Fruit fly (Drosophila melanogaster) whole organism, embryonic: ENCODE data around the gene PIP82.

ENCODE experiments used
- Adf1 ChIP-seq: fragments of 200-800 bp; sonication (Bioruptor generic); IDR thresholded peaks from 2 replicates; pipeline ENCODE4 v1.3.6; 2022; ENCODE audit warnings: missing biosample characterization, missing genetic modification characterization
- Antp ChIP-seq: fragments of 200-800 bp; sonication (Bioruptor generic); optimal IDR thresholded peaks from 3 replicates; lab custom pipeline; 2016; ENCODE audit warnings: missing biosample characterization, missing genetic modification characterization
- Atf-2 ChIP-seq: fragments of 200-800 bp; sonication (Bioruptor generic); optimal IDR thresholded peaks from 2 replicates; lab custom pipeline; 2016; ENCODE audit warnings: missing biosample characterization, missing genetic modification characterization
- CG10274 ChIP-seq: fragments of 200-800 bp; sonication (Bioruptor generic); optimal IDR thresholded peaks from 3 replicates; lab custom pipeline; 2017; ENCODE audit warnings: missing biosample characterization, mild to moderate bottlenecking, missing genetic modification characterization
- CG10979 ChIP-seq: fragments of 200-800 bp; sonication (Bioruptor generic); optimal IDR thresholded peaks from 2 replicates; lab custom pipeline; 2018; ENCODE audit warnings: missing biosample characterization, mild to moderate bottlenecking, missing genetic modification characterization, moderate library complexity
- CG12155 ChIP-seq: fragments of 200-800 bp; sonication (Bioruptor generic); optimal IDR thresholded peaks from 3 replicates; lab custom pipeline; 2016; ENCODE audit warnings: missing biosample characterization, missing genetic modification characterization
- CG15073 ChIP-seq: fragments of 200-800 bp; sonication (Bioruptor generic); optimal IDR thresholded peaks from 2 replicates; lab custom pipeline; 2016; ENCODE audit warnings: missing biosample characterization, missing genetic modification characterization
- CG15601 ChIP-seq: fragments of 200-800 bp; sonication (Bioruptor generic); optimal IDR thresholded peaks from 3 replicates; lab custom pipeline; 2019; ENCODE audit warnings: missing biosample characterization, mild to moderate bottlenecking, missing genetic modification characterization, moderate library complexity
- CG1603 ChIP-seq: fragments of 200-800 bp; sonication (Bioruptor generic); optimal IDR thresholded peaks from 2 replicates; lab custom pipeline; 2019; ENCODE audit warnings: missing biosample characterization, mild to moderate bottlenecking, missing genetic modification characterization, moderate library complexity
- CG2678 ChIP-seq: fragments of 200-800 bp; sonication (Bioruptor generic); optimal IDR thresholded peaks from 3 replicates; lab custom pipeline; 2019; ENCODE audit warnings: missing biosample characterization, mild to moderate bottlenecking, missing genetic modification characterization, moderate library complexity
- CG2712 ChIP-seq: fragments of 200-800 bp; optimal IDR thresholded peaks from 3 replicates; lab custom pipeline; 2019; ENCODE audit warnings: missing biosample characterization, mild to moderate bottlenecking, missing genetic modification characterization, moderate library complexity
- CG31388 ChIP-seq: fragments of 200-800 bp; sonication (Bioruptor generic); optimal IDR thresholded peaks from 2 replicates; lab custom pipeline; 2016; ENCODE audit warnings: missing biosample characterization, missing genetic modification characterization
- CG4360 ChIP-seq: fragments of 200-800 bp; sonication (Bioruptor generic); IDR thresholded peaks from 2 replicates; pipeline ENCODE4 v1.3.6; 2022; ENCODE audit warnings: missing biosample characterization, missing genetic modification characterization
- CG4820 ChIP-seq: fragments of 200-800 bp; sonication (Bioruptor generic); optimal IDR thresholded peaks from 3 replicates; lab custom pipeline; 2016; ENCODE audit warnings: missing biosample characterization, missing genetic modification characterization
- CG8089 ChIP-seq: fragments of 200-800 bp; sonication (Bioruptor generic); optimal IDR thresholded peaks from 3 replicates; lab custom pipeline; 2016; ENCODE audit warnings: missing biosample characterization, missing genetic modification characterization
- CG8944 ChIP-seq: fragments of 200-800 bp; sonication (Bioruptor generic); optimal IDR thresholded peaks from 3 replicates; lab custom pipeline; 2016; ENCODE audit warnings: missing biosample characterization, missing genetic modification characterization
- CG9215 ChIP-seq: fragments of 200-800 bp; sonication (Bioruptor generic); IDR thresholded peaks from 2 replicates; pipeline ENCODE4 v1.3.6; 2022; ENCODE audit warnings: missing biosample characterization, missing genetic modification characterization
- Dfd ChIP-seq, 2 experiments: fragments of >200 bp; optimal IDR thresholded peaks; 2 replicates each; lab custom pipeline; 2017; ENCODE audit warnings: missing biosample characterization in 2 of 2, missing genetic modification characterization in 2 of 2
- Dip2 ChIP-seq: fragments of 200-800 bp; sonication (Bioruptor generic); IDR thresholded peaks from 2 replicates; pipeline ENCODE4 v1.3.6; 2022; ENCODE audit warnings: missing biosample characterization, missing genetic modification characterization
- Ets65A ChIP-seq: fragments of 200-800 bp; sonication (Bioruptor generic); peaks from one replicate; lab custom pipeline; 2016; ENCODE audit warnings: missing biosample characterization, missing genetic modification characterization
- Hr51 ChIP-seq, 2 experiments: fragments of 200-800 bp; sonication (Bioruptor generic); optimal IDR thresholded peaks; 2 replicates in 1 of 2; 3 replicates in 1 of 2; lab custom pipeline; 2016 to 2018; ENCODE audit warnings: missing biosample characterization in 2 of 2, missing genetic modification characterization in 2 of 2, mild to moderate bottlenecking in 1 of 2, moderate library complexity in 1 of 2
- Max ChIP-seq: fragments of 200-800 bp; sonication (Bioruptor generic); optimal IDR thresholded peaks from 2 replicates; lab custom pipeline; 2016; ENCODE audit warnings: missing biosample characterization, mild to moderate bottlenecking, missing genetic modification characterization
- Med ChIP-seq: fragments of 200-800 bp; sonication (Bioruptor generic); peaks from one replicate; lab custom pipeline; 2016; ENCODE audit warnings: missing biosample characterization, missing genetic modification characterization, mild to moderate bottlenecking, inconsistent platforms, moderate library complexity
- Rfx ChIP-seq: fragments of 200-800 bp; sonication (Bioruptor generic); IDR thresholded peaks from 2 replicates; pipeline ENCODE4 v1.3.6; 2022; ENCODE audit warnings: missing biosample characterization, missing genetic modification characterization
- Spps ChIP-seq: fragments of 200-800 bp; sonication (Bioruptor generic); optimal IDR thresholded peaks from 2 replicates; lab custom pipeline; 2018; ENCODE audit warnings: missing biosample characterization, mild to moderate bottlenecking, missing genetic modification characterization
- Ssrp ChIP-seq: fragments of 200-800 bp; sonication (Bioruptor generic); optimal IDR thresholded peaks from 2 replicates; lab custom pipeline; 2018; ENCODE audit warnings: missing biosample characterization, mild to moderate bottlenecking, missing genetic modification characterization, moderate library complexity
- Xbp1 ChIP-seq: fragments of 200-800 bp; sonication (Bioruptor generic); optimal IDR thresholded peaks from 3 replicates; lab custom pipeline; 2016; ENCODE audit warnings: missing biosample characterization, mild to moderate bottlenecking, missing genetic modification characterization
- bsh ChIP-seq, 2 experiments: fragments of 200-800 bp; sonication (Bioruptor generic); optimal IDR thresholded peaks; 2 replicates each; lab custom pipeline; 2017 to 2018; ENCODE audit warnings: mild to moderate bottlenecking in 2 of 2, missing biosample characterization in 2 of 2, missing genetic modification characterization in 2 of 2, moderate library complexity in 1 of 2
- chif ChIP-seq, 2 experiments: fragments of 200-800 bp; sonication (Bioruptor generic); optimal IDR thresholded peaks; 3 replicates each; lab custom pipeline; 2016; ENCODE audit warnings: missing biosample characterization in 2 of 2, missing genetic modification characterization in 2 of 2
- chn ChIP-seq: fragments of 200-800 bp; sonication (Bioruptor generic); optimal IDR thresholded peaks from 2 replicates; lab custom pipeline; 2016; ENCODE audit warnings: missing biosample characterization, missing genetic modification characterization
- dmrt99B ChIP-seq: fragments of 200-800 bp; sonication (Bioruptor generic); optimal IDR thresholded peaks from 2 replicates; lab custom pipeline; 2018; ENCODE audit warnings: missing biosample characterization, mild to moderate bottlenecking, missing genetic modification characterization, moderate library complexity
- emc ChIP-seq: fragments of 200-800 bp; sonication (Bioruptor generic); optimal IDR thresholded peaks from 2 replicates; lab custom pipeline; 2016; ENCODE audit warnings: missing biosample characterization, missing genetic modification characterization
- eve ChIP-seq, 2 experiments: fragments of >200 bp; optimal IDR thresholded peaks; 2 replicates each; lab custom pipeline; 2017; ENCODE audit warnings: missing biosample characterization in 2 of 2, missing genetic modification characterization in 2 of 2
- ewg ChIP-seq: fragments of 200-800 bp; sonication (Bioruptor generic); optimal IDR thresholded peaks from 3 replicates; lab custom pipeline; 2017; ENCODE audit warnings: mild to moderate bottlenecking, missing biosample characterization, missing genetic modification reagents, missing genetic modification characterization
- fu2 ChIP-seq: fragments of 200-800 bp; sonication (Bioruptor generic); optimal IDR thresholded peaks from 2 replicates; lab custom pipeline; 2016; ENCODE audit warnings: missing biosample characterization, missing genetic modification characterization
- grau ChIP-seq: fragments of 200-800 bp; optimal IDR thresholded peaks from 3 replicates; lab custom pipeline; 2019; ENCODE audit warnings: missing biosample characterization, mild to moderate bottlenecking, missing genetic modification characterization, moderate library complexity
- ind ChIP-seq: fragments of 200-800 bp; sonication (Bioruptor generic); optimal IDR thresholded peaks from 3 replicates; lab custom pipeline; 2016; ENCODE audit warnings: missing biosample characterization, missing genetic modification characterization
- lab ChIP-seq: fragments of 200-800 bp; sonication (Bioruptor generic); optimal IDR thresholded peaks from 3 replicates; lab custom pipeline; 2017; ENCODE audit warnings: missing biosample characterization, missing genetic modification characterization, mild to moderate bottlenecking, moderate library complexity, missing genetic modification reagents
- lola ChIP-seq, 3 experiments: fragments of >200 bp in 2 of 3; fragments of 200-800 bp in 1 of 3; sonication (Bioruptor generic) in 1 of 3; optimal IDR thresholded peaks; 2 replicates each; lab custom pipeline; 2017 to 2019; ENCODE audit warnings: missing biosample characterization in 3 of 3, missing genetic modification characterization in 3 of 3, mild to moderate bottlenecking in 1 of 3, moderate library complexity in 1 of 3
- mam ChIP-seq: fragments of 200-800 bp; sonication (Bioruptor generic); optimal IDR thresholded peaks from 3 replicates; lab custom pipeline; 2016; ENCODE audit warnings: missing biosample characterization, missing genetic modification characterization
- nom ChIP-seq: fragments of 200-800 bp; sonication (Bioruptor generic); optimal IDR thresholded peaks from 2 replicates; lab custom pipeline; 2017; ENCODE audit warnings: missing biosample characterization, missing genetic modification characterization, mild to moderate bottlenecking, moderate library complexity, missing genetic modification reagents
- p53 ChIP-seq: fragments of 200-800 bp; sonication (Bioruptor generic); optimal IDR thresholded peaks from 2 replicates; lab custom pipeline; 2016; ENCODE audit warnings: missing biosample characterization, missing genetic modification characterization
- pita ChIP-seq: fragments of 200-800 bp; sonication (Bioruptor generic); optimal IDR thresholded peaks from 2 replicates; lab custom pipeline; 2017; ENCODE audit warnings: missing biosample characterization, mild to moderate bottlenecking, missing genetic modification characterization
- sens ChIP-seq: fragments of 200-800 bp; sonication (Bioruptor generic); peaks from one replicate; lab custom pipeline; 2016; ENCODE audit warnings: missing biosample characterization, missing genetic modification characterization
- slp2 ChIP-seq: fragments of 200-800 bp; sonication (Bioruptor generic); optimal IDR thresholded peaks from 2 replicates; lab custom pipeline; 2016; ENCODE audit warnings: missing biosample characterization, missing genetic modification characterization
- tin ChIP-seq: fragments of 200-800 bp; sonication (Bioruptor generic); optimal IDR thresholded peaks from 3 replicates; lab custom pipeline; 2016; ENCODE audit warnings: missing biosample characterization, missing genetic modification characterization
- trh ChIP-seq: fragments of 200-800 bp; sonication (Bioruptor generic); optimal IDR thresholded peaks from 2 replicates; lab custom pipeline; 2016; ENCODE audit warnings: missing biosample characterization, missing genetic modification characterization
- ttk ChIP-seq: fragments of 200-800 bp; sonication (Bioruptor generic); IDR thresholded peaks from 2 replicates; pipeline ENCODE4 v2.1.2; 2022; ENCODE audit warnings: missing biosample characterization, missing genetic modification characterization
- unpg ChIP-seq: fragments of 200-800 bp; sonication (Bioruptor generic); optimal IDR thresholded peaks from 3 replicates; lab custom pipeline; 2018; ENCODE audit warnings: missing biosample characterization, mild to moderate bottlenecking, missing genetic modification characterization, moderate library complexity
- vfl ChIP-seq: fragments of 200-800 bp; sonication (Bioruptor generic); optimal IDR thresholded peaks from 2 replicates; lab custom pipeline; 2016; ENCODE audit warnings: missing biosample characterization, missing genetic modification characterization

PIP82 gene

DNA sequence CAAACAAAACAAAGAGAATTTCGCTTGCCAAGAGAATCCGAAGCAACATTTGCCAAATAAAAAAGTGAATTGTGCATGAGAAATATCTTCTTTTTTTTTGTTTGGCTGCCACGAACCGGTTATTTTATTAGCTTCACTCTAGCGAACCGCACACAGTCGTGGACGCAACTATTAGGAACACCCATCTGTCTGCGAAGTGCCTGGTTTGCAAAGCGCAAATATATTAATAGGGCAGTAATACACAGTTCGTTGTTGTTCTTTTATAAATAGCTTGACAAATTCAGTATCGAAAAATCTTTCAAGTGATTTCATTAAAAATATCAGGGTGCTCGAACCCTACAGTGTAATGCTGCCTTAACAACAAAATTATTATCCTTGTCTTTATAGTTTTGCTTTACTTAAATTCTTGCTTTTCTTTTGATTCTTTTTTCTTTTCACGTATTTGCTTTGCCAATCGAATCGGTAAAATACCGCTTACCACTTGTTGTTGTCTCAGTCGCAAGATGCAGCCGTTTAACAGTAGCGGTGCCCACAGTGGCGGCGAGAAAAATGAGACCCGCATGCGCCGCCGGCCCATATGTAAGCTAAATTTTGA lies 37.9 kb downstream of the PIP82 start (continued):
- peak in 1 of 2 experiments; percentile 46 for TF ChIP-seq Hr51 (GFP tag; optimal IDR thresholded peaks at IDR 0.05; lab: Kevin White, UChicago)
- TF ChIP-seq CG2678 (tag; lab: Kevin White, UChicago), result peak; percentile 14
- peak; percentile 16 for TF ChIP-seq CG8944 (GFP tag; lab: Kevin White, UChicago)
- no peak for TF ChIP-seq Dfd (GFP tag; optimal IDR thresholded peaks at IDR 0.05; lab: Kevin White, UChicago)
- 0 out of 2 replicates have a peak, but pooled peaks have one; percentile 19 for TF ChIP-seq CG9215
- peak; percentile 16 for TF ChIP-seq grau (tag; lab: Kevin White, UChicago)
- TF ChIP-seq CG10274 (GFP tag; lab: Kevin White, UChicago), result peak; percentile 7
- TF ChIP-seq sens (GFP tag; lab: Kevin White, UChicago), result peak; percentile 83
- TF ChIP-seq Adf1, result no peak
- TF ChIP-seq Atf-2 (GFP tag; lab: Kevin White, UChicago), result peak; percentile 28
- TF ChIP-seq ttk (GFP tag; lab: Robert Waterston, UW), result no peak
- no peak for TF ChIP-seq p53 (GFP tag; lab: Kevin White, UChicago)
- peak; percentile 32 for TF ChIP-seq ind (GFP tag; lab: Kevin White, UChicago)
- peak; percentile 28 for TF ChIP-seq nom (GFP tag; lab: Kevin White, UChicago)
- peak; percentile 17 for TF ChIP-seq chn (GFP tag; lab: Kevin White, UChicago)
- peak; percentile 30 for TF ChIP-seq mam (GFP tag; lab: Kevin White, UChicago)
- TF ChIP-seq dmrt99B (tag; lab: Kevin White, UChicago), result peak; percentile 33
- peak; percentile 52 for TF ChIP-seq Xbp1 (GFP tag; lab: Kevin White, UChicago)
- peak; percentile 14 for TF ChIP-seq CG10979 (tag; lab: Kevin White, UChicago)
- TF ChIP-seq pita (GFP tag; lab: Kevin White, UChicago), result no peak
- peak; percentile 16 for TF ChIP-seq CG2712
- TF ChIP-seq lab (GFP tag; lab: Kevin White, UChicago), result peak; percentile 14
- no peak for TF ChIP-seq vfl (GFP tag; lab: Kevin White, UChicago)
- peak; percentile 34; the same call in 1 of the 2 replicates for TF ChIP-seq Rfx (GFP tag; lab: Robert Waterston, UW)
- no peak for TF ChIP-seq ewg (GFP tag; lab: Kevin White, UChicago)
- no peak for TF ChIP-seq Spps (tag; lab: Kevin White, UChicago)
- no peak for TF ChIP-seq Max (GFP tag; lab: Kevin White, UChicago)
- no peak for TF ChIP-seq Ssrp (tag; lab: Kevin White, UChicago)
- TF ChIP-seq CG31388 (GFP tag; lab: Kevin White, UChicago), result no peak
- peak; percentile 44 for TF ChIP-seq Antp
- peak; percentile 30 for TF ChIP-seq CG8089 (GFP tag; lab: Kevin White, UChicago)
- TF ChIP-seq emc (GFP tag; lab: Kevin White, UChicago), result no peak
- no peak for TF ChIP-seq Dip2
- 0 out of 2 replicates have a peak, but pooled peaks have one; percentile 12 for TF ChIP-seq CG4360 (GFP tag; lab: Robert Waterston, UW)
- peak; percentile 91 for TF ChIP-seq Ets65A (GFP tag; lab: Kevin White, UChicago)
- TF ChIP-seq trh, result no peak
- TF ChIP-seq fu2 (GFP tag; lab: Kevin White, UChicago), result peak; percentile 14
- peak in 1 of 2 experiments; percentile 20 for TF ChIP-seq chif (GFP tag; optimal IDR thresholded peaks at IDR 0.05; lab: Kevin White, UChicago)
- peak; percentile 85 for TF ChIP-seq Med (GFP tag; lab: Kevin White, UChicago)
- no peak for TF ChIP-seq lola (GFP tag; optimal IDR thresholded peaks at IDR 0.05; lab: Kevin White, UChicago)
- peak; percentile 2 for TF ChIP-seq CG1603 (tag; lab: Kevin White, UChicago)
- TF ChIP-seq bsh (GFP tag; optimal IDR thresholded peaks at IDR 0.05; lab: Kevin White, UChicago), result peak in 1 of 2 experiments; percentile 56
- peak; percentile 20 for TF ChIP-seq tin (GFP tag; lab: Kevin White, UChicago)
- peak in 1 of 2 experiments; percentile 54 for TF ChIP-seq eve (GFP tag; optimal IDR thresholded peaks at IDR 0.05; lab: Kevin White, UChicago)
- TF ChIP-seq slp2 (GFP tag; lab: Kevin White, UChicago), result no peak
- peak; percentile 98 for TF ChIP-seq CG15073 (GFP tag; lab: Kevin White, UChicago)
- TF ChIP-seq CG12155 (GFP tag; lab: Kevin White, UChicago), result peak; percentile 5
- TF ChIP-seq CG4820 (GFP tag; lab: Kevin White, UChicago), result peak; percentile 28
- TF ChIP-seq unpg (GFP tag; lab: Kevin White, UChicago), result peak; percentile 17
- no peak for TF ChIP-seq CG15601
